Fruit fly (Drosophila melanogaster) whole organism: ENCODE results near the gene Sqor.

Source experiments
- CG8478 ChIP-seq: fragments of >200 bp; optimal IDR thresholded peaks from 2 replicates; lab custom pipeline; 2018; ENCODE audit warnings: inconsistent platforms
- Dll ChIP-seq: fragments of >200 bp; optimal IDR thresholded peaks from 2 replicates; lab custom pipeline; 2017
- EcR ChIP-seq, 2 experiments: fragments of >200 bp; optimal IDR thresholded peaks; 2 replicates each; lab custom pipeline; 2017; ENCODE audit warnings: missing biosample characterization in 2 of 2, missing genetic modification characterization in 2 of 2, missing genetic modification reagents in 2 of 2

- TF ChIP-seq EcR (GFP tag; optimal IDR thresholded peaks at IDR 0.05; lab: Kevin White, UChicago) (no peak), CG8478 (no peak), Dll (no peak)
Measured at dm6 chr3L:4204867-4205266, 35.1 kb upstream of the Sqor start.
